Fruit fly (Drosophila melanogaster): ENCODE data around the gene Grx3.
A peak's percentile ranks its signal among the peaks of the same experiment; 100 is the strongest.

Grx3 gene

dm6 chr2L:13398614-13399161 is 32.4 kb downstream of the Grx3 start, which contains the start of the genes CG10859 and CG7110 (continued):
- TF ChIP-seq Elba2 (GFP tag; optimal IDR thresholded peaks at IDR 0.05) (peak; percentile 66), dati (GFP tag; IDR thresholded peaks at IDR 0.05) (no peak), cad (GFP tag; optimal IDR thresholded peaks at IDR 0.05) (no peak), tin (GFP tag; optimal IDR thresholded peaks at IDR 0.05) (peak; percentile 11), lab (GFP tag; optimal IDR thresholded peaks at IDR 0.05) (peak; percentile 81), H2.0 (GFP tag; IDR thresholded peaks at IDR 0.05) (no peak), Awh (GFP tag; IDR thresholded peaks at IDR 0.05) (no peak), peb (GFP tag; IDR thresholded peaks at IDR 0.05) (no peak), gce (GFP tag; IDR thresholded peaks at IDR 0.05) (no peak), CG9932 (GFP tag; IDR thresholded peaks at IDR 0.05) (no peak), CG4730 (GFP tag; IDR thresholded peaks at IDR 0.05) (no peak), nau (GFP tag; optimal IDR thresholded peaks at IDR 0.05) (peak; percentile 55), CG2129 (GFP tag; IDR thresholded peaks at IDR 0.05; ENCODE audit: partially characterized antibody) (no peak), Mrtf (GFP tag; IDR thresholded peaks at IDR 0.05) (no peak), croc (GFP tag; conservative IDR thresholded peaks at IDR 0.05) (no peak), Six4 (GFP tag; optimal IDR thresholded peaks at IDR 0.05) (no peak), CG12236 (GFP tag; optimal IDR thresholded peaks at IDR 0.05) (no peak), jumu (GFP tag; optimal IDR thresholded peaks at IDR 0.05) (no peak), gsb-n (tag; optimal IDR thresholded peaks at IDR 0.05) (peak; percentile 45), Sry-δ (GFP tag; optimal IDR thresholded peaks at IDR 0.05) (no peak), hkb (optimal IDR thresholded peaks at IDR 0.05) (no peak), hkb (GFP tag; IDR thresholded peaks at IDR 0.05) (peak; percentile 53), CG11695 (GFP tag; IDR thresholded peaks at IDR 0.05) (no peak), crol (GFP tag; IDR thresholded peaks at IDR 0.05) (no peak), CG14965 (GFP tag; optimal IDR thresholded peaks at IDR 0.05; ENCODE audit: borderline replicate concordance) (no peak), CG3065 (GFP tag; optimal IDR thresholded peaks at IDR 0.05) (no peak), Nf-YB (GFP tag; optimal IDR thresholded peaks at IDR 0.05) (peak; percentile 10), disco-r (GFP tag; optimal IDR thresholded peaks at IDR 0.05) (no peak), MBD-R2 (GFP tag; IDR thresholded peaks at IDR 0.05) (peak; percentile 48; the same call in 1 of the 2 replicates), CG13424 (tag; optimal IDR thresholded peaks at IDR 0.05) (peak; percentile 28), Pdp1 (GFP tag; optimal IDR thresholded peaks at IDR 0.05) (peak in 1 of 2 experiments; percentile 27), CG7963 (GFP tag; IDR thresholded peaks at IDR 0.05; ENCODE audit: partially characterized antibody) (no peak), dysf (GFP tag; IDR thresholded peaks at IDR 0.05) (no peak), D19B (GFP tag; optimal IDR thresholded peaks at IDR 0.05) (no peak), CG10959 (GFP tag; IDR thresholded peaks at IDR 0.05) (no peak), oc (tag; optimal IDR thresholded peaks at IDR 0.05) (no peak), chm (GFP tag; IDR thresholded peaks at IDR 0.05) (peak; percentile 65; the same call in 1 of the 2 replicates), prd (optimal IDR thresholded peaks at IDR 0.05) (no peak), prd (GFP tag; IDR thresholded peaks at IDR 0.05) (no peak), trh (GFP tag; optimal IDR thresholded peaks at IDR 0.05) (no peak), CG3838 (GFP tag; optimal IDR thresholded peaks at IDR 0.05) (no peak), CG3726 (GFP tag; IDR thresholded peaks at IDR 0.05) (no peak), nmo (GFP tag; optimal IDR thresholded peaks at IDR 0.05) (peak; percentile 51), CG6689 (GFP tag; IDR thresholded peaks at IDR 0.05) (no peak), Tbp (GFP tag; optimal IDR thresholded peaks at IDR 0.05) (no peak), psq (GFP tag; optimal IDR thresholded peaks at IDR 0.05) (no peak), kni (GFP tag; optimal IDR thresholded peaks at IDR 0.05) (no peak), CG7839 (tag; optimal IDR thresholded peaks at IDR 0.05) (peak; percentile 40), ato (GFP tag; IDR thresholded peaks at IDR 0.05; ENCODE audit: partially characterized antibody) (no peak), CG6272 (GFP tag; IDR thresholded peaks at IDR 0.05) (no peak), CG13624 (GFP tag; optimal IDR thresholded peaks at IDR 0.05) (peak; percentile 7), pnt (GFP tag; optimal IDR thresholded peaks at IDR 0.05) (no peak), CG32772 (GFP tag; IDR thresholded peaks at IDR 0.05) (no peak)
